Fruit fly (Drosophila melanogaster): ENCODE measurements around the gene CG12289.
A peak's percentile ranks its signal among the peaks of the same experiment; 100 is the strongest.

Gene CG12289

dm6 chr3L:11491222-11491873 is 33.1 kb upstream of the CG12289 start (continued):
- TF ChIP-seq Sox15 (GFP tag; optimal IDR thresholded peaks at IDR 0.05) (peak; percentile 62), Ets96B (tag; optimal IDR thresholded peaks at IDR 0.05) (peak; percentile 57), esn (GFP tag; optimal IDR thresholded peaks at IDR 0.05) (peak; percentile 84), CG3919 (GFP tag; optimal IDR thresholded peaks at IDR 0.05) (peak; percentile 76), fd59A (GFP tag; optimal IDR thresholded peaks at IDR 0.05) (peak; percentile 17), CG8632 (GFP tag; optimal IDR thresholded peaks at IDR 0.05) (peak; percentile 63), Hr38 (GFP tag; optimal IDR thresholded peaks at IDR 0.05) (no peak), Eip78C (GFP tag) (peak; percentile 94), spab (GFP tag; optimal IDR thresholded peaks at IDR 0.05) (peak; percentile 10)

- peak; percentile 3 for TF ChIP-seq vri (GFP tag; optimal IDR thresholded peaks at IDR 0.05)
- TF ChIP-seq cyc (GFP tag; optimal IDR thresholded peaks at IDR 0.05): no peak
Observed at dm6 chr3L:11490539-11490938, 32.3 kb upstream of the CG12289 start.

- TF ChIP-seq CG15336 (GFP tag; IDR thresholded peaks at IDR 0.05) (no peak), OdsH (GFP tag; optimal IDR thresholded peaks at IDR 0.05) (no peak), spab (GFP tag; optimal IDR thresholded peaks at IDR 0.05) (no peak), Eip93F (GFP tag; optimal IDR thresholded peaks at IDR 0.05) (no peak), cyc (GFP tag; optimal IDR thresholded peaks at IDR 0.05) (no peak), eg (GFP tag; IDR thresholded peaks at IDR 0.05) (0 out of 3 replicates have a peak, but pooled peaks have one; percentile 21), dsx (GFP tag; optimal IDR thresholded peaks at IDR 0.05; ENCODE audit: poor library complexity, severe bottlenecking) (no peak), Sox14 (GFP tag; optimal IDR thresholded peaks at IDR 0.05) (no peak), CG6163 (GFP tag; IDR thresholded peaks at IDR 0.05) (0 out of 3 replicates have a peak, but pooled peaks have one; percentile 19), CG34406 (GFP tag; optimal IDR thresholded peaks at IDR 0.05) (no peak), net (GFP tag; optimal IDR thresholded peaks at IDR 0.05) (no peak), dac (GFP tag; optimal IDR thresholded peaks at IDR 0.05) (no peak)
Observed at dm6 chr3L:11489489-11489888, 31.2 kb upstream of the CG12289 start.

- peak; percentile 10 for TF ChIP-seq Eip78C (GFP tag)
- TF ChIP-seq CG6163 (GFP tag; IDR thresholded peaks at IDR 0.05): no peak
Observed at dm6 chr3L:11488264-11488663, 30.0 kb upstream of the CG12289 start.

dm6 chr3L:11487327-11487973 is 29.2 kb upstream of the CG12289 start, which contains the start of gene chrb:
chrb (plus strand) TSS chr3L:11487550.
- TF ChIP-seq CG11902 (GFP tag; optimal IDR thresholded peaks at IDR 0.05): no peak
- TF ChIP-seq Lpt (GFP tag; optimal IDR thresholded peaks at IDR 0.05): peak; percentile 58
- TF ChIP-seq fkh (GFP tag; optimal IDR thresholded peaks at IDR 0.05): peak; percentile 49
- TF ChIP-seq CG9139 (GFP tag; optimal IDR thresholded peaks at IDR 0.05): peak; percentile 65
- TF ChIP-seq CG3919 (GFP tag; optimal IDR thresholded peaks at IDR 0.05): peak; percentile 47
- peak; percentile 14 for TF ChIP-seq Met (GFP tag; optimal IDR thresholded peaks at IDR 0.05)
- TF ChIP-seq CG32006 (GFP tag; optimal IDR thresholded peaks at IDR 0.05): peak; percentile 5
- no peak for TF ChIP-seq Ets21C (GFP tag; optimal IDR thresholded peaks at IDR 0.05)
- TF ChIP-seq pdm3 (GFP tag; optimal IDR thresholded peaks at IDR 0.05): no peak
- TF ChIP-seq Sox14 (GFP tag; optimal IDR thresholded peaks at IDR 0.05): no peak
- TF ChIP-seq esn (GFP tag; optimal IDR thresholded peaks at IDR 0.05): peak; percentile 53
- TF ChIP-seq spab (GFP tag; optimal IDR thresholded peaks at IDR 0.05): peak; percentile 43
- TF ChIP-seq CG3032 (tag; optimal IDR thresholded peaks at IDR 0.05): peak; percentile 30
- TF ChIP-seq CG31627 (GFP tag; optimal IDR thresholded peaks at IDR 0.05): no peak
- TF ChIP-seq topi (GFP tag; optimal IDR thresholded peaks at IDR 0.05): peak; percentile 28
- peak; percentile 3 for TF ChIP-seq CG10669 (GFP tag; optimal IDR thresholded peaks at IDR 0.05)
- TF ChIP-seq ss (GFP tag; optimal IDR thresholded peaks at IDR 0.05): peak; percentile 76 to 79
- peak; percentile 74 for TF ChIP-seq Eip78C (GFP tag)
- no peak for TF ChIP-seq CG10631 (GFP tag; optimal IDR thresholded peaks at IDR 0.05)
- no peak for TF ChIP-seq dac (GFP tag; optimal IDR thresholded peaks at IDR 0.05)
- peak; percentile 3 for TF ChIP-seq acj6 (GFP tag; optimal IDR thresholded peaks at IDR 0.05)
- no peak for TF ChIP-seq Sox15 (GFP tag; optimal IDR thresholded peaks at IDR 0.05)
- TF ChIP-seq Hr38 (GFP tag; optimal IDR thresholded peaks at IDR 0.05): no peak
- TF ChIP-seq Hr4 (GFP tag; optimal IDR thresholded peaks at IDR 0.05): peak; percentile 8
- TF ChIP-seq Blimp-1 (GFP tag; optimal IDR thresholded peaks at IDR 0.05): peak; percentile 0
- peak; percentile 71 for TF ChIP-seq dsx (GFP tag; optimal IDR thresholded peaks at IDR 0.05; ENCODE audit: poor library complexity, severe bottlenecking)
- TF ChIP-seq Sox102F (GFP tag; optimal IDR thresholded peaks at IDR 0.05): peak; percentile 55
- peak; percentile 85 for TF ChIP-seq CG6854 (GFP tag; optimal IDR thresholded peaks at IDR 0.05)
- peak; percentile 58 for TF ChIP-seq Eip75B (GFP tag; optimal IDR thresholded peaks at IDR 0.05)

All from whole organism, prepupa.